Fruit fly (Drosophila melanogaster) Kc167 (cell line): ENCODE results near the gene bark.

Experiments used
- Myc ChIP-seq: fragments of >200 bp; optimal IDR thresholded peaks from 2 replicates; lab custom pipeline; 2017; ENCODE audit warnings: missing external identifiers
- Sin3A ChIP-seq: fragments of >200 bp; optimal IDR thresholded peaks from 2 replicates; lab custom pipeline; 2018; ENCODE audit warnings: missing external identifiers
- h ChIP-seq: fragments of >200 bp; optimal IDR thresholded peaks from 3 replicates; lab custom pipeline; 2018; ENCODE audit warnings: missing external identifiers
- insv ChIP-seq: fragments of >200 bp; optimal IDR thresholded peaks from 3 replicates; lab custom pipeline; 2018; ENCODE audit warnings: missing external identifiers
- psq ChIP-seq: fragments of >200 bp; optimal IDR thresholded peaks from 2 replicates; lab custom pipeline; 2017; ENCODE audit warnings: missing external identifiers
- ttk ChIP-seq: sonication (Bioruptor generic); optimal IDR thresholded peaks from 2 replicates; lab custom pipeline; 2017; ENCODE audit warnings: missing external identifiers

DNA sequence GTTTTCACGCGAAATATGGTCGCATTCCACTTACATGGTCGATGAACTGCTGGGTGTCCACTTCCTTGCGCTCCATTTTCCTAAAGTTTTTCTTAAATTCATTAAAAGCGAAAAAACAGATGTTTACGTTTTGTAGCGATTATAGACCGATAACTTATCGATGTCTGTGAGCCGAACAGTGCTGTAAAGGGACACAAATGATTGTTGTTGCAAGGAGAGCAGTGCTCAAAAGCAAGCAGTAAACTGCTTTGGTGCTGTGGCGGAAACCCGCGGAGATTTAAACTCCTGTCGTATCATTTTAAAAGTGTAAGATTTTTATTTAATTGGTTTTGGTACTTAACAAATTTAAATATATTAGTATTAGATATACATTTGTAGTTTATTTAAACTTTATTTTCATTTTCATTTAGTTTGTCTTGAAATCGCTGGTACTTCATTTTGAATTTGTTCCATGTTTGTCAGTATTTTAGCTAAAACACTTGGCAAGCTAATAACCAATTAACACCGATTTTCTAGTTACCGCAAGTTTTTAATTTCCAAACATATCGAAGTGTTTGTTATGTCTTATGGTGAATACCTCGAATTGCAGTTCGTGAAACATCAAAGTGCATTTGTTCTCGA lies 26.4 kb downstream of the bark start, which contains the start of gene CG3407:
- TF ChIP-seq h (lab: Kevin White, UChicago) (no peak), Sin3A (lab: Kevin White, UChicago) (no peak), insv (no peak), psq (lab: Kevin White, UChicago) (no peak), Myc (lab: Kevin White, UChicago) (no peak), ttk (lab: Kevin White, UChicago) (no peak)
